Fruit fly (Drosophila melanogaster): Measurements from ENCODE around the gene CG11586.

- TF ChIP-seq Pif1B (GFP tag; optimal IDR thresholded peaks at IDR 0.05) (no peak), CG32121 (GFP tag; IDR thresholded peaks at IDR 0.05) (no peak), CG13204 (GFP tag; optimal IDR thresholded peaks at IDR 0.05) (no peak), CG14655 (GFP tag; optimal IDR thresholded peaks at IDR 0.05) (no peak), EcR (GFP tag; optimal IDR thresholded peaks at IDR 0.05) (no peak), CG12605 (GFP tag; IDR thresholded peaks at IDR 0.05) (no peak), CG9948 (tag; optimal IDR thresholded peaks at IDR 0.05) (no peak), Ets98B (GFP tag; IDR thresholded peaks at IDR 0.05) (no peak), CG15710 (tag; optimal IDR thresholded peaks at IDR 0.05) (no peak), Snoo (tag; optimal IDR thresholded peaks at IDR 0.05) (no peak), rn (GFP tag; IDR thresholded peaks at IDR 0.05) (no peak)
These were observed 31.0 kb upstream of the CG11586 start for dm6 chr3L:4293304-4293703.
